Worm (Caenorhabditis elegans) whole organism, midembryonic: Measurements from ENCODE around the gene R04A9.1.

ENCODE experiments used
- T22C8.4 ChIP-seq: fragments of 200-800 bp; sonication (Bioruptor generic); IDR thresholded peaks from 2 replicates; pipeline ENCODE4 v1.3.6; 2022; ENCODE audit warnings: missing genetic modification characterization, missing compliant biosample characterization
- cog-1 ChIP-seq: sonication (generic microtip); optimal IDR thresholded peaks from 2 replicates; lab custom pipeline; 2016; ENCODE audit warnings: missing genetic modification characterization, missing compliant biosample characterization
- flt-1 ChIP-seq: fragments of 200-800 bp; sonication (Bioruptor generic); IDR thresholded peaks from 2 replicates; pipeline ENCODE4 v1.3.6; 2022; ENCODE audit warnings: missing genetic modification characterization, missing compliant biosample characterization
- med-1 ChIP-seq: sonication (generic microtip); optimal IDR thresholded peaks from 2 replicates; lab custom pipeline; 2017; ENCODE audit warnings: missing genetic modification characterization, mild to moderate bottlenecking, missing compliant biosample characterization, antibody characterized with exemption, missing genetic modification reagents; ENCODE audit not compliant: insufficient read depth
- ztf-23 ChIP-seq: fragments of 200-800 bp; sonication (Bioruptor generic); IDR thresholded peaks from 2 replicates; pipeline ENCODE4 v1.3.6; 2022; ENCODE audit warnings: missing genetic modification reagents, missing genetic modification characterization, missing compliant biosample characterization
- ztf-29 ChIP-seq: fragments of 200-800 bp; sonication (Bioruptor generic); IDR thresholded peaks from 2 replicates; pipeline ENCODE4 v1.3.6; 2022; ENCODE audit warnings: missing genetic modification reagents, missing genetic modification characterization, missing compliant biosample characterization

ce11 chrX:438396-438795, 33.7 kb downstream of the R04A9.1 start:
- no peak for TF ChIP-seq cog-1
- TF ChIP-seq flt-1 (GFP tag; lab: Robert Waterston, UW), result no peak
- no peak for TF ChIP-seq T22C8.4 (GFP tag; lab: Robert Waterston, UW)
- TF ChIP-seq ztf-29 (GFP tag; lab: Robert Waterston, UW), result no peak
- TF ChIP-seq ztf-23 (GFP tag; lab: Robert Waterston, UW), result no peak
- no peak for TF ChIP-seq med-1 (GFP tag; lab: Kevin White, UChicago)
